Worm (Caenorhabditis elegans) whole organism, dauer: Measurements from ENCODE around the gene C18D11.10.

ENCODE experiments used
- unc-62 ChIP-seq: sonication (generic microtip); optimal IDR thresholded peaks from 2 replicates; lab custom pipeline; 2017; ENCODE audit warnings: missing biosample characterization, missing genetic modification reagents, missing genetic modification characterization

Gene C18D11.10

DNA sequence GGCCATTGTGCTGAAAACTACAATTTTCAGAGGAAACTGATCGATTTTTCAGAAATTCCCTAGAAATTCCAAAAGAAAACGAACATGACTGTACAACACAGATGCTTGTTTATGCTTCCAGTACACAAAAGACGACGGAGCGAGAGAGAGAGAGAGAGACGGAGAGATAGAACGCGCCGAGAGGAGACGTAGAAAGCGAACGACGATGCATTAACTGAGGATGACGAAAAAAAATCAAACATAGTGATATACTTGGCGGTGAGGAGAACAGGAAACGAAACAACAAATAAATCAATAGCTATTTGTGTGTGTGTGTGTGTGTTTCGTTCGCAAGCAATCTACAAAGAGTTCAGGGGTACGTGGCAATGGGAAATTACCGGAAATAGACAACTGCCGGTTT is 27.3 kb downstream of the C18D11.10 start:
- TF ChIP-seq unc-62, result no peak

- no peak for TF ChIP-seq unc-62
Observed at ce11 chrIII:11836054-11836453, 28.5 kb downstream of the C18D11.10 start.

DNA sequence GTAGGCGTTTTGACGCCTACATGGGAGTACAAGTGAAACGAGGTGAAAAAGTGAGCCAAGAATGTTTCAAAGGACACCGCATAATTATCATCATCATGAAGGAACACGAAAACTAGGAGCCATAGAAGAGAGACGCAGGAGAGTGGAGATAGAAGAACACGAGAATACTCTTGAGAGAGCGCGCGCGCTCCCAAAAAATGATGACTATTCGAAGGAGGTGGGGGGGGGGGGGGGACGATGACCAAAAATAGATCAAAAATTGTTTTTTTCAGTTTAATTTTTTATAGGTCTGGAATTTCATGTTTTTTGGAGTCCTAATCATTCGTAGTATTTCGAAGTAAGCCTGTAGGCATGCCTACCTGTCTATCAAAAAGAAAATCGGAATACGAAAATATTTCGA is 29.2 kb downstream of the C18D11.10 start:
- no peak for TF ChIP-seq unc-62

ce11 chrIII:11841728-11842127 is 34.2 kb downstream of the C18D11.10 start:
- no peak for TF ChIP-seq unc-62

DNA sequence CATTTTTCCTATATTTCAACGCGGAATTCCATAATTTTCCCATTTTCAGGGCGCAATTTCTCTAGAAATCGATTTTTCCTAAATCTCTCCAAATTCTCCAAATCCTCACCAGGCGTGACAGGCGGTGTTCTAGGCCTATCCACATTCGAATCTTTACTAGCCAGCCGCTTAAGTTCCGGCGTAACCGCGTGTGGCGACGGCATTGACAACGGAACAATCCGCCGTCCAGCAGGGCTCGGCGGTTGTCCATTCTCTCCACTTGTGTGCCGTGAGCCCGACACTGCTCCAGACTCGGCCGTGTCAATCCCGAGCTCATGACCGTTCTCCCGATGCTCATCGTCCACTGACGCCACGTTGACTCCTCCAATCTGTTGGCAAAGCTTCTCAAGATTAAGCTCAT is 35.5 kb downstream of the C18D11.10 start:
- no peak for TF ChIP-seq unc-62

DNA sequence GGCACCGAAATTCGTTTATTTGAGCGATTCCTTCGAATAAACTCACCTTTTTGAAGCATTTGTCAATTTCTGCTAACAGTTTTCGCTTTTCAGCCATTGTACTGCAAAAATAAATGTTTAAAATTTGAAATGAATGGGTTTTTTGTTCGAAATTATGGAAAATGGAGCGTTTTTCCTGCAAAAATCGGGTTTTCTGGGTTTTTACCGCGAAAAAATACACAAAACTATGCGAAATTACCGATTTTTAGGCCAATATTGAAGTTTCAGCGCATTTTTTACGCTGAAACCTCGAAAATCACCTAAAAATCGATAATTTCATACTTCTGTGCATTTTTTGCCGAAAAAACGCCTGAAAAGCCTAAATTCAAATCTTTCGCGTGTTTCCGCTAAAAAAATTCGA is 38.8 kb downstream of the C18D11.10 start, which contains the start of gene ntl-3:
Gene ntl-3, minus strand, starts transcription at position 101 of the 400 bp plus-strand sequence.
- no peak for TF ChIP-seq unc-62

- no peak for TF ChIP-seq unc-62
Observed at ce11 chrIII:11847014-11847413, 39.5 kb downstream of the C18D11.10 start.

DNA sequence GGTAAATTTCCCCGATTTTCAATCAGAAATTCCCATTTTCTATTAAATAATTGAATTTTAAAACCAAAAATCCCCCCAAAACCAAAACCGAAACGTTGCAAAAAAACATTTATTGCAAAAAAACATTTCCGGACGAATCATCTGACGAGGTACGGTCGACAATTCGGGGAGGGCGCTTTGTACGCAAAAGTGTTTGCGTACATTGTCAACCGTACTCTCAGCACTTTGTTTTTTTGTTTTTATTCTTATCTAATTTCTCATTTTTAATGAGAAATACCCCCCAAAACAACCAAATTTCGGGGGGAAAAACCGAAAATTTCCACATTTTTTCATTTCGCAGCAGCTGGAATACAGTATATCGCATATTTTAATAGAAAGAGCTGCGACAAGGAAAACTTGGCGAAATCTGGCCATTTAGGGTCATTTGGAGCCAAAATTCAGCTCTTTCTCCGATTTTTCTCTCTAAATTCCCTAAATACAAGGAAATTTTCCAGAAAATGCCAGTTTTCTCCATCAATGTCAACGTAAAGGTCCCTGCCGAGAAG is 40.2 kb downstream of the C18D11.10 start, which contains the start of gene mif-1:
Gene mif-1, plus strand, starts transcription at position 495 of the 545 bp plus-strand sequence.
- TF ChIP-seq unc-62, result no peak

DNA sequence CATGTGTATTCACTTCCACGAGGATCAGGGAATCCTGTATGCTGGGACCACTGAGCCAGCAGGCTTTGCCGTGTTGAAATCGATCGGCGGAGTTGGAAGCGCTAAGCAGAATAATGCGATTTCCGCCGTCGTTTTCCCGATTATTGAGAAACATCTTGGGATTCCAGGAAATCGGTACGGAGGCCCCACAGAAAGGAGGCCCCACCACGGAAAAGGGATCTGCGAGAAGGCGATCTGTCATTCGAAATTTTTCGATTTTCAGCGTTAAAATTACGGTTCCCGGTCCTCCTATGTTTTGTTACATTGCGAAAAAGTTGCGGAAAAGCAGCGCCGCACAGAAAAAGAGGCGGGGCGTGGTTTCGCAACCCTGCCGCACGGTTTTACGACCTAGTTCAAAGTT is 40.8 kb downstream of the C18D11.10 start:
- TF ChIP-seq unc-62, result no peak

ce11 chrIII:11849590-11849989 is 42.1 kb downstream of the C18D11.10 start:
- no peak for TF ChIP-seq unc-62

DNA sequence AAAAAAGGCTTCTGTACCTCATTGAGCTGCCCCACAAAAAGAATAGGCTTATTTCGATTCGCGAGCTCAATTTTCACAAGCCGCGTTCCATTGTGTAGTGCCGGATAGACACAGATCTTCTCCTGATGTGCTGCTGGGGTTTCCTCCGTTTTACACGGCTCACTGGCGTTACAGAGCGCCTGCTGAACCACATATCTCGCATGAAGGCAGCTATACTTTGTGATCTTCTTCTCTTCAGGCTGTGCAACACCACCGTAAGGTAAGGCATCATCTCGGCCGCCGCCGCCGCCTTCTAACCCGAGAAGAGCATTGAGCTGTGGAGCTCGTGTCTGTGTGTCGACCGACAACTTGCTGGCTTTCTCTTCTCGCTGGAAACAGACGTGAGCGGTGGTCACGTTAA is 46.0 kb downstream of the C18D11.10 start:
- TF ChIP-seq unc-62, result no peak

DNA sequence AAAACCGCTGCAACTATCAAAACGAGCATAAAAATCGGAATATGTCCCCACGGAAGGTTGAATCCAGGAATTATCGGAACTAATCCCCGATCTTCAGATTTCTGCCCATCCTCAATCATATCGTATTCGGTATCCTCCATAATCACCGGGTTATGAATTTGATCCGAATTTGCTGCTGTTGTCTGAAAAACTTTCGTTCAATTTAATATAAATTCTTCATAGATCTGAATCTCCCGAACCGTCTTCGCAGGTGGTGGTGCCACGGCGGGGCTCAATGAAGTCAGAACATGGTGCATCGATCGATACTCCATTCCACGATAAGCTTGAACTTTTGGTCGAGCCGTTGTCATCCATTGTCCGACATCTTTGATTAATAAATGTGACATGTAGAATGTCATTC is 49.3 kb downstream of the C18D11.10 start:
- no peak for TF ChIP-seq unc-62
